Fruit fly (Drosophila melanogaster) whole organism, embryonic: ENCODE results near the gene CG5376.

ENCODE experiments used
- Adf1 ChIP-seq: fragments of 200-800 bp; sonication (Bioruptor generic); IDR thresholded peaks from 2 replicates; pipeline ENCODE4 v1.3.6; 2022; ENCODE audit warnings: missing biosample characterization, missing genetic modification characterization
- Blimp-1 ChIP-seq: fragments of 200-800 bp; sonication (Bioruptor generic); optimal IDR thresholded peaks from 3 replicates; lab custom pipeline; 2018; ENCODE audit warnings: missing biosample characterization, missing genetic modification characterization, mild to moderate bottlenecking, moderate library complexity, missing genetic modification reagents
- CG10147 ChIP-seq: fragments of 200-800 bp; sonication (Bioruptor generic); optimal IDR thresholded peaks from 2 replicates; lab custom pipeline; 2019; ENCODE audit warnings: missing biosample characterization, mild to moderate bottlenecking, missing genetic modification characterization, moderate library complexity
- CG10431 ChIP-seq: fragments of 200-800 bp; sonication (Bioruptor generic); optimal IDR thresholded peaks from 3 replicates; lab custom pipeline; 2018; ENCODE audit warnings: missing biosample characterization, mild to moderate bottlenecking, missing genetic modification characterization
- CG11085 ChIP-seq: fragments of 200-800 bp; sonication (Bioruptor generic); IDR thresholded peaks from 2 replicates; pipeline ENCODE4 v1.3.6; 2022; ENCODE audit warnings: missing biosample characterization, missing genetic modification characterization
- CG15514 ChIP-seq: fragments of 200-800 bp; sonication (Bioruptor generic); optimal IDR thresholded peaks from 3 replicates; lab custom pipeline; 2017; ENCODE audit warnings: missing biosample characterization, missing genetic modification characterization, mild to moderate bottlenecking, moderate library complexity, missing genetic modification reagents
- CG18262 ChIP-seq: fragments of 200-800 bp; optimal IDR thresholded peaks from 3 replicates; lab custom pipeline; 2019; ENCODE audit warnings: missing biosample characterization, mild to moderate bottlenecking, missing genetic modification characterization, moderate library complexity
- CG18476 ChIP-seq: fragments of 200-800 bp; sonication (Bioruptor generic); optimal IDR thresholded peaks from 2 replicates; lab custom pipeline; 2016; ENCODE audit warnings: missing biosample characterization, mild to moderate bottlenecking, missing genetic modification characterization
- CG2120 ChIP-seq: fragments of 200-800 bp; sonication (Bioruptor generic); optimal IDR thresholded peaks from 3 replicates; lab custom pipeline; 2016; ENCODE audit warnings: missing biosample characterization, missing genetic modification characterization
- CG2712 ChIP-seq: fragments of 200-800 bp; optimal IDR thresholded peaks from 3 replicates; lab custom pipeline; 2019; ENCODE audit warnings: missing biosample characterization, mild to moderate bottlenecking, missing genetic modification characterization, moderate library complexity
- CG3281 ChIP-seq: fragments of 200-800 bp; sonication (Bioruptor generic); optimal IDR thresholded peaks from 3 replicates; lab custom pipeline; 2017; ENCODE audit warnings: missing biosample characterization, mild to moderate bottlenecking, missing genetic modification characterization
- CG33213 ChIP-seq: fragments of 200-800 bp; sonication (Bioruptor generic); optimal IDR thresholded peaks from 3 replicates; lab custom pipeline; 2016; ENCODE audit warnings: missing biosample characterization, missing genetic modification characterization
- CG4424 ChIP-seq: fragments of 200-800 bp; sonication (Bioruptor generic); optimal IDR thresholded peaks from 3 replicates; lab custom pipeline; 2016; ENCODE audit warnings: missing biosample characterization, missing genetic modification characterization
- CG6254 ChIP-seq: fragments of 200-800 bp; sonication (Bioruptor generic); optimal IDR thresholded peaks from 3 replicates; lab custom pipeline; 2017; ENCODE audit warnings: mild to moderate bottlenecking, missing biosample characterization, missing genetic modification reagents, missing genetic modification characterization
- CG9876 ChIP-seq: fragments of 200-800 bp; sonication (Bioruptor generic); optimal IDR thresholded peaks from 2 replicates; lab custom pipeline; 2016; ENCODE audit warnings: missing biosample characterization, missing genetic modification characterization
- CHES-1-like ChIP-seq: fragments of 200-800 bp; sonication (Bioruptor generic); optimal IDR thresholded peaks from 2 replicates; lab custom pipeline; 2016; ENCODE audit warnings: missing biosample characterization, missing genetic modification characterization
- D19A ChIP-seq: fragments of 200-800 bp; optimal IDR thresholded peaks from 3 replicates; lab custom pipeline; 2019; ENCODE audit warnings: missing biosample characterization, mild to moderate bottlenecking, missing genetic modification characterization, moderate library complexity
- Eip74EF ChIP-seq, 2 experiments: fragments of 200-800 bp in 1 of 2; fragments of >200 bp in 1 of 2; sonication (Bioruptor generic) in 1 of 2; optimal IDR thresholded peaks; 2 replicates each; lab custom pipeline; 2017 to 2019; ENCODE audit warnings: missing biosample characterization in 2 of 2, missing genetic modification characterization in 2 of 2, mild to moderate bottlenecking in 1 of 2, moderate library complexity in 1 of 2
- Fer1 ChIP-seq: fragments of 200-800 bp; sonication (Bioruptor generic); optimal IDR thresholded peaks from 2 replicates; lab custom pipeline; 2017; ENCODE audit warnings: missing biosample characterization, mild to moderate bottlenecking, missing genetic modification characterization
- H15 ChIP-seq: fragments of 200-800 bp; sonication (Bioruptor generic); IDR thresholded peaks from 3 replicates; pipeline ENCODE4 v1.3.6; 2022; ENCODE audit warnings: missing biosample characterization, missing genetic modification characterization
- HLH3B ChIP-seq: fragments of 200-800 bp; sonication (Bioruptor generic); IDR thresholded peaks from 2 replicates; pipeline ENCODE4 v1.3.6; 2022; ENCODE audit warnings: missing biosample characterization, missing genetic modification characterization
- Max ChIP-seq: fragments of 200-800 bp; sonication (Bioruptor generic); optimal IDR thresholded peaks from 2 replicates; lab custom pipeline; 2016; ENCODE audit warnings: missing biosample characterization, mild to moderate bottlenecking, missing genetic modification characterization
- Meics ChIP-seq: fragments of 200-800 bp; sonication (Bioruptor generic); optimal IDR thresholded peaks from 2 replicates; lab custom pipeline; 2017; ENCODE audit warnings: missing biosample characterization, mild to moderate bottlenecking, missing genetic modification characterization
- NfI ChIP-seq: fragments of 200-800 bp; sonication (Bioruptor generic); optimal IDR thresholded peaks from 3 replicates; lab custom pipeline; 2018; ENCODE audit warnings: missing biosample characterization, mild to moderate bottlenecking, missing genetic modification characterization, moderate library complexity
- Oli ChIP-seq: fragments of 200-800 bp; sonication (Bioruptor generic); optimal IDR thresholded peaks from 2 replicates; lab custom pipeline; 2018; ENCODE audit warnings: missing biosample characterization, mild to moderate bottlenecking, missing genetic modification characterization, moderate library complexity
- Poxn ChIP-seq: fragments of 200-800 bp; sonication (Bioruptor generic); IDR thresholded peaks from 2 replicates; pipeline ENCODE4 v1.3.6; 2022; ENCODE audit warnings: missing biosample characterization, missing genetic modification characterization
- Ptx1 ChIP-seq: fragments of 200-800 bp; sonication (Bioruptor generic); IDR thresholded peaks from 2 replicates; pipeline ENCODE4 v1.3.6; 2022; ENCODE audit warnings: missing biosample characterization, missing genetic modification characterization
- Scr ChIP-seq: fragments of 200-800 bp; sonication (Bioruptor generic); IDR thresholded peaks from 2 replicates; pipeline ENCODE4 v1.3.6; 2022; ENCODE audit warnings: missing biosample characterization, missing genetic modification characterization; ENCODE audit not compliant: partially characterized antibody
- Sox102F ChIP-seq: fragments of 200-800 bp; sonication (Bioruptor generic); optimal IDR thresholded peaks from 2 replicates; lab custom pipeline; 2018; ENCODE audit warnings: missing biosample characterization, mild to moderate bottlenecking, missing genetic modification characterization, moderate library complexity
- Usf ChIP-seq: fragments of 200-800 bp; sonication (Bioruptor generic); optimal IDR thresholded peaks from 2 replicates; lab custom pipeline; 2017; ENCODE audit warnings: missing genotype, missing biosample characterization, missing genetic modification characterization
- ash1 ChIP-seq: fragments of 200-800 bp; sonication (Bioruptor generic); optimal IDR thresholded peaks from 2 replicates; lab custom pipeline; 2018; ENCODE audit warnings: missing biosample characterization, mild to moderate bottlenecking, missing genetic modification characterization
- bigmax ChIP-seq: fragments of 200-800 bp; sonication (Bioruptor generic); optimal IDR thresholded peaks from 2 replicates; lab custom pipeline; 2018; ENCODE audit warnings: missing biosample characterization, mild to moderate bottlenecking, missing genetic modification characterization
- chn ChIP-seq: fragments of 200-800 bp; sonication (Bioruptor generic); optimal IDR thresholded peaks from 2 replicates; lab custom pipeline; 2016; ENCODE audit warnings: missing biosample characterization, missing genetic modification characterization
- da ChIP-seq: fragments of 200-800 bp; sonication (Bioruptor generic); optimal IDR thresholded peaks from 2 replicates; lab custom pipeline; 2016; ENCODE audit warnings: missing biosample characterization, missing genetic modification characterization
- gcm ChIP-seq: fragments of 200-800 bp; sonication (Bioruptor generic); optimal IDR thresholded peaks from 2 replicates; lab custom pipeline; 2019; ENCODE audit warnings: missing biosample characterization, mild to moderate bottlenecking, missing genetic modification characterization, moderate library complexity
- gem ChIP-seq: fragments of 200-800 bp; sonication (Bioruptor generic); optimal IDR thresholded peaks from 2 replicates; lab custom pipeline; 2019; ENCODE audit warnings: missing biosample characterization, mild to moderate bottlenecking, missing genetic modification characterization, moderate library complexity
- her ChIP-seq: fragments of 200-800 bp; sonication (Bioruptor generic); optimal IDR thresholded peaks from 2 replicates; lab custom pipeline; 2016; ENCODE audit warnings: missing biosample characterization, missing genetic modification characterization
- ken ChIP-seq: fragments of 200-800 bp; sonication (Bioruptor generic); IDR thresholded peaks from 3 replicates; pipeline ENCODE4 v1.3.6; 2022; ENCODE audit warnings: missing biosample characterization, missing genetic modification characterization
- lmd ChIP-seq: fragments of 200-800 bp; sonication (Bioruptor generic); IDR thresholded peaks from 2 replicates; pipeline ENCODE4 v1.3.6; 2022; ENCODE audit warnings: missing biosample characterization, missing genetic modification characterization
- luna ChIP-seq: fragments of 200-800 bp; sonication (Bioruptor generic); optimal IDR thresholded peaks from 2 replicates; lab custom pipeline; 2016; ENCODE audit warnings: missing biosample characterization, missing genetic modification characterization
- nom ChIP-seq: fragments of 200-800 bp; sonication (Bioruptor generic); optimal IDR thresholded peaks from 2 replicates; lab custom pipeline; 2017; ENCODE audit warnings: missing biosample characterization, missing genetic modification characterization, mild to moderate bottlenecking, moderate library complexity, missing genetic modification reagents
- oc ChIP-seq: fragments of 200-800 bp; sonication (Bioruptor generic); optimal IDR thresholded peaks from 2 replicates; lab custom pipeline; 2018; ENCODE audit warnings: missing biosample characterization, mild to moderate bottlenecking, missing genetic modification characterization, moderate library complexity
- pfk ChIP-seq: fragments of 200-800 bp; sonication (Bioruptor generic); optimal IDR thresholded peaks from 2 replicates; lab custom pipeline; 2018; ENCODE audit warnings: missing biosample characterization, mild to moderate bottlenecking, missing genetic modification characterization, moderate library complexity
- pita ChIP-seq: fragments of 200-800 bp; sonication (Bioruptor generic); optimal IDR thresholded peaks from 2 replicates; lab custom pipeline; 2017; ENCODE audit warnings: missing biosample characterization, mild to moderate bottlenecking, missing genetic modification characterization
- pros ChIP-seq: fragments of 200-800 bp; sonication (Bioruptor generic); optimal IDR thresholded peaks from 3 replicates; lab custom pipeline; 2019; ENCODE audit warnings: missing biosample characterization, mild to moderate bottlenecking, missing genetic modification characterization, moderate library complexity
- sisA ChIP-seq: fragments of 200-800 bp; sonication (Bioruptor generic); IDR thresholded peaks from 2 replicates; pipeline ENCODE4 v1.3.6; 2022; ENCODE audit warnings: missing biosample characterization, missing genetic modification characterization
- tll ChIP-seq, 2 experiments: fragments of 200-800 bp in 1 of 2; fragments of >200 bp in 1 of 2; sonication (Bioruptor generic) in 1 of 2; optimal IDR thresholded peaks; 2 replicates each; lab custom pipeline; 2017 to 2019; ENCODE audit warnings: missing biosample characterization in 2 of 2, missing genetic modification characterization in 2 of 2, mild to moderate bottlenecking in 1 of 2, moderate library complexity in 1 of 2
- trem ChIP-seq: fragments of 200-800 bp; optimal IDR thresholded peaks from 3 replicates; lab custom pipeline; 2019; ENCODE audit warnings: missing biosample characterization, mild to moderate bottlenecking, missing genetic modification characterization, moderate library complexity
- wek ChIP-seq: fragments of 200-800 bp; sonication (Bioruptor generic); optimal IDR thresholded peaks from 3 replicates; lab custom pipeline; 2018; ENCODE audit warnings: missing biosample characterization, mild to moderate bottlenecking, missing genetic modification characterization, moderate library complexity
- zen2 ChIP-seq: fragments of 200-800 bp; sonication (Bioruptor generic); IDR thresholded peaks from 3 replicates; pipeline ENCODE4 v1.3.6; 2022; ENCODE audit warnings: missing biosample characterization, missing genetic modification characterization; ENCODE audit not compliant: partially characterized antibody

Gene CG5376

DNA sequence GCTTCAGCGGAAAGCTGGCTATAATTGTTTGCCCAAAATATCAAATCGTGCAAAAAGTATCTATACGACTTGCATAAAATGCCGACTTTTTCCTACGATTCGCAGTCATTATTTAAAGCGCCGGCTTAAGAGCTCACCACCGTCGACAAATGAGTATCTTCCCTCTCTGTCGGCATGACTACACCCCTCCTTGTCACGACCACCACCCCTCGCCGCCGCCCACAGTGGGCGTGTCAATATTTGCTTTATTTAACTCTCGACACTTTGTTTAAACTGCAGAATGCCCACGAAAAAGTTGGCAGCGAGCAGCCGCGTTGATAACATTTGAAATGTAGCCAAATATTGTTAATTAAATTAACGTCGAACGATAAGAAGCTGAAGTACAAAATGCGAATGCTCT is 29.5 kb upstream of the CG5376 start (continued):
- TF ChIP-seq CG10147 (GFP tag; lab: Kevin White, UChicago) (no peak), zen2 (GFP tag; lab: Robert Waterston, UW) (no peak), CG6254 (GFP tag; lab: Kevin White, UChicago) (no peak), Ptx1 (no peak), Eip74EF (GFP tag; optimal IDR thresholded peaks at IDR 0.05; lab: Kevin White, UChicago) (no peak), luna (GFP tag; lab: Kevin White, UChicago) (no peak), sisA (GFP tag; lab: Robert Waterston, UW) (no peak), CG3281 (GFP tag; lab: Kevin White, UChicago) (peak; percentile 8), Poxn (GFP tag; lab: Robert Waterston, UW) (no peak), Scr (GFP tag; lab: Robert Waterston, UW) (no peak), CG10431 (no peak), CG4424 (GFP tag; lab: Kevin White, UChicago) (no peak), bigmax (GFP tag; lab: Kevin White, UChicago) (no peak), wek (no peak), Meics (GFP tag; lab: Kevin White, UChicago) (peak; percentile 8), da (GFP tag; lab: Kevin White, UChicago) (no peak), CG18476 (GFP tag; lab: Kevin White, UChicago) (no peak), CG2712 (tag; lab: Kevin White, UChicago) (no peak), NfI (no peak), ken (no peak), Fer1 (GFP tag; lab: Kevin White, UChicago) (peak; percentile 39), Adf1 (GFP tag; lab: Robert Waterston, UW) (0 out of 2 replicates have a peak, but pooled peaks have one; percentile 17), gem (no peak), CG15514 (GFP tag; lab: Kevin White, UChicago) (peak; percentile 27), CG2120 (GFP tag; lab: Kevin White, UChicago) (peak; percentile 12), pita (GFP tag; lab: Kevin White, UChicago) (no peak), oc (tag; lab: Kevin White, UChicago) (no peak), chn (GFP tag; lab: Kevin White, UChicago) (no peak), tll (GFP tag; optimal IDR thresholded peaks at IDR 0.05; lab: Kevin White, UChicago) (no peak), CG33213 (GFP tag; lab: Kevin White, UChicago) (no peak), D19A (tag; lab: Kevin White, UChicago) (no peak)
- TF ChIP-seq, all 482 proteins: peak for 22

DNA sequence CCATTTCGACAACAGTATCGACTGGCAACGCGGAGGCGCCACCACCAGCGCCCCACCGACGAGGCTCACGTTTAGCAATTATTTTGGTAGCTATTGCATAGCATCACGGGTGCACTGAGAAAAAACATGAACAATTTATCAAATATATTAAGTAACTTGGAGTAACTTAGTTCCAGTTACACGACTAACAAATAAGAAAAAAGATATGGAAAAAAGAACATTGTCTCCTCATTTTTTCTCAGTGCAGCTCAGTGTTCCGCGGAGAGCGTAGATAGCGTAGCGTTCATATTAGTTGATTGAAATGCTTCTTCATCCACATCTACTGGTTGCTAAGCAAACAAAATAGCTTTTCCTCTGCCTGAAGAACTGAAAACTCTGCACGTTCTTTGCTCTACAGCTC is 26.6 kb upstream of the CG5376 start:
- no peak for TF ChIP-seq pfk
- no peak for TF ChIP-seq H15 (GFP tag; lab: Robert Waterston, UW)
- no peak for TF ChIP-seq CG9876 (GFP tag; lab: Kevin White, UChicago)
- TF ChIP-seq CG11085 (GFP tag; lab: Robert Waterston, UW) = no peak
- no peak for TF ChIP-seq CG18262 (tag; lab: Kevin White, UChicago)
- TF ChIP-seq Sox102F (GFP tag; lab: Kevin White, UChicago) = peak; percentile 8
- TF ChIP-seq da (GFP tag; lab: Kevin White, UChicago) = no peak
- TF ChIP-seq Oli (tag; lab: Kevin White, UChicago) = peak; percentile 10
- TF ChIP-seq HLH3B (GFP tag; lab: Robert Waterston, UW) = no peak
- TF ChIP-seq ash1 (GFP tag; lab: Kevin White, UChicago) = no peak
- no peak for TF ChIP-seq wek
- no peak for TF ChIP-seq pros (GFP tag; lab: Kevin White, UChicago)
- TF ChIP-seq CHES-1-like (GFP tag; lab: Kevin White, UChicago) = no peak
- no peak for TF ChIP-seq her (GFP tag; lab: Kevin White, UChicago)
- TF ChIP-seq CG4424 (GFP tag; lab: Kevin White, UChicago) = no peak
- no peak; the same call in 1 of the 2 replicates for TF ChIP-seq lmd
- TF ChIP-seq gcm (GFP tag; lab: Kevin White, UChicago) = no peak
- TF ChIP-seq Blimp-1 (GFP tag; lab: Kevin White, UChicago) = peak; percentile 10
- no peak for TF ChIP-seq nom
- no peak for TF ChIP-seq Usf (GFP tag; lab: Kevin White, UChicago)
- TF ChIP-seq trem (tag; lab: Kevin White, UChicago) = no peak
- no peak for TF ChIP-seq Max (GFP tag; lab: Kevin White, UChicago)
